Worm (Caenorhabditis elegans) whole organism, L4/young adult: ENCODE results near the gene F58B4.3.

ENCODE experiments used
- W03F9.2 ChIP-seq: fragments of 150-350 bp; optimal IDR thresholded peaks from 2 replicates; lab custom pipeline; 2014; ENCODE audit warnings: missing biosample characterization, missing genetic modification characterization
- dao-5 ChIP-seq: sonication (generic microtip); optimal IDR thresholded peaks from 2 replicates; lab custom pipeline; 2016; ENCODE audit warnings: missing genotype, missing genetic modification characterization, moderate library complexity, missing compliant biosample characterization
- him-1 ChIP-seq: sonication (generic microtip); optimal IDR thresholded peaks from 2 replicates; lab custom pipeline; 2016; ENCODE audit warnings: missing genotype, missing genetic modification reagents, missing genetic modification characterization, missing compliant biosample characterization

DNA sequence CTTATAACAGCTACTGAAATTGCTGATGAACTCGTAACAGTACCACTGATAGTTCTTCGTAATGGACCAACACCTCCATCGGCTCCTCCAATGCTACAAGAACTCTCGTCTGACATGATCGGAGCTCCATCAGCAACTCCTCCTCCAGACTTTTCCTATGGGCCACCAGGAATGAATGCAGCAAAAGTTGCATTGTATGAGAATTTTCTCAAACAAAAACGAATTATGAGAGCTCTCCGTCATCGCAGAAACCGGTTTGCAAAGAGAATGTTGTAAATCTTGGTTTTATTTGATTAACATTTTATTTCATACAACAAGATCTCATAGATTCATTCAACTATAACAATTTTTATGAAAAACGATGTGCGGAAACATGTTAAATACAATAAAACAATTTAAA is 42.0 kb upstream of the F58B4.3 start:
- TF ChIP-seq him-1 (tag; lab: Kevin White, UChicago) (no peak), W03F9.2 (no peak), dao-5 (tag; lab: Kevin White, UChicago) (no peak)
